Fruit fly (Drosophila melanogaster): ENCODE results near the gene CG14314.

DNA sequence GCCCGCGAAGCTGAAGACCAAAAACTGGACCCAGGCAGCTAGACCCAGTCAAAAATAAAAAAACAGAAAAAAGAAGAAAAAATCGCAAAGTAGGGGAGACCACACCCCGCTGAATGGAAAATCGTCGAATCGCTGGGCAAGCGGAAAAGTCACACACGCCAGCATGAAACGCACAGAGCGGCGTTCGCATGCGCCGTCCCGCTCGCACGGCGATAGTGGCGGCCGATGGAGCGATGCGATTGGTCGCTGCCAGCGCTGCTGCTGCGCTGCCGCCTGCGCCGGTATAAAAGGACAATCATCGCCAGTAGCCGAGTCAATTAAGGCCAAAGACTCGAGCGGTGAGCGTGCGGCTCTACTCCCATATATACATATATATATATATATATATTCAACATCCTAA, 19.9 kb downstream of the CG14314 start, which contains the start of gene repo:
- TF ChIP-seq Hr96 (GFP tag; optimal IDR thresholded peaks at IDR 0.05), result no peak
- TF ChIP-seq toe (GFP tag; optimal IDR thresholded peaks at IDR 0.05), result no peak
- TF ChIP-seq CG5204 (GFP tag; optimal IDR thresholded peaks at IDR 0.05), result no peak
- TF ChIP-seq CG1620 (GFP tag; optimal IDR thresholded peaks at IDR 0.05), result no peak
- TF ChIP-seq Clk (GFP tag; optimal IDR thresholded peaks at IDR 0.05), result no peak
- TF ChIP-seq Mnt (GFP tag; optimal IDR thresholded peaks at IDR 0.05), result no peak
- TF ChIP-seq Crg-1 (GFP tag; optimal IDR thresholded peaks at IDR 0.05), result no peak
- TF ChIP-seq CG7101 (tag; optimal IDR thresholded peaks at IDR 0.05), result no peak

Data from whole organism, adult.